Worm (Caenorhabditis elegans): ENCODE measurements around the gene F19C6.5.

The F19C6.5 gene

DNA sequence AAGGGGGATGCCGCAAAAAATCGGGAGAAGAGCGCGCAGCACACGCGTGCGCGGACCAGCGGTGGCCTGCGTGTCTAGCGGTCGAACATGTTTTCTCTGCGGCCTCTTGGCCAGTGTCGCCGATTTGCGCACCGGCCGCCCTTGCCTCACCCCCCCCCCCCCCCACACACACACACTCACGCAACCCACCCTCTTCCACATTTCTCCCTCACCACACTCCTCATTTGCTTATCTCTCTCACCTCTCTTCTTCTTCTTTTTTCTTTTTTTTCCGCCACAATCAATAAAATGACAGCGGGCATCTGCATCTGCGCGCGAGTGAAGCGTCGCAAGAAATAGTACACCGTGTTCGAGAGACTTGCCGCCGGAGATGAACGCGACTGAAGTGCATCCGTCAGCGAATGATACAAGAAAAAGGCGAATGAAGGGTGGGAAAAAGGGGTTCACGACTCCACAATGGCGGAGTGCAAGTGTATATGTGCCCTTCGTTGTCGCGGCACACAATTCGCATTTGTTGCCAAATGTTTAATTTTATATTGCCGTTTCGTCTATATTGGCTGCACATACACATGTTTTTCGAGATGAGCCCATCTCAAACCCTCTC is 15.0 kb upstream of the F19C6.5 start (continued):
- TF ChIP-seq mcd-1 (GFP tag; IDR thresholded peaks at IDR 0.05) (peak; percentile 78), rcor-1 (GFP tag; IDR thresholded peaks at IDR 0.05) (peak; percentile 41; the same call in 1 of the 2 replicates), hmg-1.2 (GFP tag; IDR thresholded peaks at IDR 0.05) (peak; percentile 73), sdz-38 (tag; optimal IDR thresholded peaks at IDR 0.05) (no peak), rec-8 (tag; optimal IDR thresholded peaks at IDR 0.05) (no peak), Y56A3A.18 (GFP tag; IDR thresholded peaks at IDR 0.05) (0 out of 2 replicates have a peak, but pooled peaks have one; percentile 43), nfyb-1 (GFP tag; IDR thresholded peaks at IDR 0.05) (peak; percentile 79; the same call in 1 of the 2 replicates), nhr-120 (GFP tag; IDR thresholded peaks at IDR 0.05) (no peak), let-607 (tag; optimal IDR thresholded peaks at IDR 0.05) (no peak), nfya-2 (GFP tag; IDR thresholded peaks at IDR 0.05) (no peak), K12H6.12 (tag; optimal IDR thresholded peaks at IDR 0.05) (peak; percentile 89), madf-3 (GFP tag; IDR thresholded peaks at IDR 0.05) (no peak), lsy-27 (tag; optimal IDR thresholded peaks at IDR 0.05; ENCODE audit: borderline replicate concordance, insufficient read depth) (no peak), snpc-1.1 (tag; optimal IDR thresholded peaks at IDR 0.05; ENCODE audit: insufficient read depth) (no peak), pbrm-1 (GFP tag; IDR thresholded peaks at IDR 0.05) (peak; percentile 60; the same call in 1 of the 2 replicates), F22D6.2 (tag; optimal IDR thresholded peaks at IDR 0.05) (no peak), zim-3 (tag; optimal IDR thresholded peaks at IDR 0.05) (no peak), mxl-1 (tag; optimal IDR thresholded peaks at IDR 0.05) (no peak), lir-1 (GFP tag; conservative IDR thresholded peaks at IDR 0.05) (0 out of 2 replicates have a peak, but pooled peaks have one; percentile 16), ceh-40 (GFP tag; IDR thresholded peaks at IDR 0.05) (no peak), ama-1 (optimal IDR thresholded peaks at IDR 0.05) (no peak), ama-1 (GFP tag; optimal IDR thresholded peaks at IDR 0.05) (no peak), hmg-20 (GFP tag; IDR thresholded peaks at IDR 0.05) (no peak), gei-17 (GFP tag; optimal IDR thresholded peaks at IDR 0.05) (peak; percentile 69), sea-2 (GFP tag; IDR thresholded peaks at IDR 0.05) (no peak), lsl-1 (GFP tag; optimal IDR thresholded peaks at IDR 0.05) (no peak), him-1 (tag; optimal IDR thresholded peaks at IDR 0.05) (no peak), egl-18 (GFP tag; IDR thresholded peaks at IDR 0.05) (no peak), ets-4 (GFP tag; optimal IDR thresholded peaks at IDR 0.05) (no peak), lin-26 (GFP tag; IDR thresholded peaks at IDR 0.05) (0 out of 2 replicates have a peak, but pooled peaks have one; percentile 33), tlf-1 (GFP tag; optimal IDR thresholded peaks at IDR 0.05) (peak; percentile 21), B0336.3 (GFP tag; IDR thresholded peaks at IDR 0.05) (peak; percentile 80), attf-5 (GFP tag; optimal IDR thresholded peaks at IDR 0.05) (peak; percentile 69), snpc-3.4 (tag; optimal IDR thresholded peaks at IDR 0.05) (no peak), athp-1 (tag; optimal IDR thresholded peaks at IDR 0.05) (no peak), ceh-100 (GFP tag; IDR thresholded peaks at IDR 0.05) (no peak), ekl-4 (GFP tag; IDR thresholded peaks at IDR 0.05) (0 out of 2 replicates have a peak, but pooled peaks have one; percentile 47), F52B5.7 (tag; optimal IDR thresholded peaks at IDR 0.05) (no peak), somi-1 (GFP tag; optimal IDR thresholded peaks at IDR 0.05) (peak; percentile 42), akir-1 (GFP tag; optimal IDR thresholded peaks at IDR 0.05) (no peak), ztf-3 (GFP tag; optimal IDR thresholded peaks at IDR 0.05) (no peak), ztf-26 (tag; optimal IDR thresholded peaks at IDR 0.05) (peak; percentile 75), nhr-80 (tag; optimal IDR thresholded peaks at IDR 0.05) (peak; percentile 36), attf-3 (GFP tag; conservative IDR thresholded peaks at IDR 0.05) (no peak), dox-1 (GFP tag; IDR thresholded peaks at IDR 0.05) (peak; percentile 52), aptf-2 (GFP tag; conservative IDR thresholded peaks at IDR 0.05) (no peak), lin-35 (GFP tag; optimal IDR thresholded peaks at IDR 0.05) (peak in 1 of 3 experiments; percentile 62), xnd-1 (tag; optimal IDR thresholded peaks at IDR 0.05) (no peak)
